Worm (Caenorhabditis elegans) whole organism, L4 larva: ENCODE results near the gene W08F4.5.

Experiments
- D1046.2 ChIP-seq: fragments of 200-800 bp; sonication (Bioruptor generic); IDR thresholded peaks from 2 replicates; pipeline ENCODE4 v1.3.6; 2022; ENCODE audit warnings: missing genetic modification characterization, missing compliant biosample characterization
- F10B5.3 ChIP-seq: sonication (generic microtip); optimal IDR thresholded peaks from 2 replicates; lab custom pipeline; 2016; ENCODE audit warnings: mild to moderate bottlenecking, missing genetic modification characterization, missing compliant biosample characterization
- F26F4.8 ChIP-seq: fragments of 200-800 bp; sonication (Bioruptor generic); conservative IDR thresholded peaks from 2 replicates; pipeline ENCODE4 v1.3.6; 2022; ENCODE audit warnings: missing genetic modification characterization, missing compliant biosample characterization
- F44E2.7 ChIP-seq: fragments of 200-800 bp; sonication (Bioruptor generic); IDR thresholded peaks from 2 replicates; pipeline ENCODE4 v2.1.2; 2022; ENCODE audit warnings: missing genetic modification characterization, missing compliant biosample characterization
- F49E8.2 ChIP-seq: sonication (generic microtip); optimal IDR thresholded peaks from 2 replicates; lab custom pipeline; 2016; ENCODE audit warnings: missing compliant biosample characterization, mild to moderate bottlenecking, missing genetic modification characterization, borderline replicate concordance
- R02D3.7 ChIP-seq: fragments of 150-350 bp; sonication (generic microtip); optimal IDR thresholded peaks from 3 replicates; lab custom pipeline; 2014; ENCODE audit warnings: missing biosample characterization, missing genetic modification characterization
- Y105C5A.15 ChIP-seq: fragments of 200-800 bp; sonication (Bioruptor generic); IDR thresholded peaks from 2 replicates; pipeline ENCODE4 v1.3.6; 2022; ENCODE audit warnings: missing genetic modification characterization, missing compliant biosample characterization
- Y5F2A.4 ChIP-seq: fragments of 200-800 bp; sonication (Bioruptor generic); optimal IDR thresholded peaks from 2 replicates; lab custom pipeline; 2018; ENCODE audit warnings: mild to moderate bottlenecking, missing genetic modification characterization, missing compliant biosample characterization
- ZK337.2 ChIP-seq: fragments of 200-800 bp; sonication (Bioruptor generic); IDR thresholded peaks from 2 replicates; pipeline ENCODE4 v1.3.6; 2022; ENCODE audit warnings: missing genetic modification reagents, missing genetic modification characterization, missing compliant biosample characterization
- ZK546.5 ChIP-seq, 2 experiments: sonication (generic microtip); optimal IDR thresholded peaks; 2 replicates each; lab custom pipeline; 2017; ENCODE audit warnings: missing biosample characterization in 2 of 2, missing genetic modification characterization in 2 of 2
- aha-1 ChIP-seq: fragments of 150-350 bp; peaks from one replicate; lab custom pipeline; 2014; ENCODE audit warnings: missing biosample characterization, missing genetic modification characterization
- ama-1 ChIP-seq: fragments of 150-350 bp; optimal IDR thresholded peaks from 2 replicates; lab custom pipeline; 2014; ENCODE audit warnings: inconsistent platforms, mixed read lengths
- attf-4 ChIP-seq: sonication (generic microtip); optimal IDR thresholded peaks from 3 replicates; lab custom pipeline; 2017; ENCODE audit warnings: missing biosample characterization, missing genetic modification characterization
- ceh-20 ChIP-seq: fragments of 200-800 bp; sonication (Bioruptor generic); IDR thresholded peaks from 2 replicates; pipeline ENCODE4 v1.3.6; 2022; ENCODE audit warnings: missing genetic modification reagents, missing genetic modification characterization, missing compliant biosample characterization
- ceh-62 ChIP-seq: sonication (generic microtip); optimal IDR thresholded peaks from 2 replicates; lab custom pipeline; 2017; ENCODE audit warnings: missing biosample characterization, missing genetic modification characterization
- ceh-82 ChIP-seq: sonication (generic microtip); optimal IDR thresholded peaks from 2 replicates; lab custom pipeline; 2017; ENCODE audit warnings: missing biosample characterization, missing genetic modification characterization
- cey-2 ChIP-seq: sonication (generic microtip); optimal IDR thresholded peaks from 3 replicates; lab custom pipeline; 2017; ENCODE audit warnings: missing genetic modification characterization, mild to moderate bottlenecking, missing compliant biosample characterization, antibody characterized with exemption, borderline replicate concordance; ENCODE audit not compliant: insufficient read depth
- ctbp-1 ChIP-seq: fragments of 200-800 bp; sonication (Bioruptor generic); IDR thresholded peaks from 2 replicates; pipeline ENCODE4 v1.3.6; 2022; ENCODE audit warnings: missing genetic modification reagents, missing genetic modification characterization, missing compliant biosample characterization
- daf-16 ChIP-seq, 3 experiments: sonication (generic microtip); optimal IDR thresholded peaks; 2 replicates each; lab custom pipeline; 2016 to 2017; ENCODE audit warnings: missing genetic modification characterization in 3 of 3, missing genetic modification reagents in 3 of 3, mild to moderate bottlenecking in 2 of 3, missing compliant biosample characterization in 2 of 3, missing biosample characterization in 1 of 3, moderate library complexity in 1 of 3
- daf-19 ChIP-seq: fragments of 200-800 bp; sonication (Bioruptor generic); conservative IDR thresholded peaks from 2 replicates; pipeline ENCODE4 v1.3.6; 2022; ENCODE audit warnings: missing genetic modification characterization, missing compliant biosample characterization
- dmd-9 ChIP-seq: fragments of 200-800 bp; sonication (Bioruptor generic); IDR thresholded peaks from 2 replicates; pipeline ENCODE4 v1.3.6; 2022; ENCODE audit warnings: missing genetic modification reagents, missing genetic modification characterization, missing compliant biosample characterization
- dpl-1 ChIP-seq: fragments of 150-350 bp; optimal IDR thresholded peaks from 2 replicates; lab custom pipeline; 2014; ENCODE audit warnings: missing biosample characterization, missing genetic modification reagents, missing genetic modification characterization
- egl-43 ChIP-seq: fragments of 200-800 bp; sonication (Bioruptor generic); IDR thresholded peaks from 2 replicates; pipeline ENCODE4 v1.3.6; 2022; ENCODE audit warnings: missing genetic modification reagents, missing genetic modification characterization, missing compliant biosample characterization
- fkh-10 ChIP-seq: fragments of 150-350 bp; optimal IDR thresholded peaks from 2 replicates; lab custom pipeline; 2014; ENCODE audit warnings: missing biosample characterization, missing genetic modification reagents, missing genetic modification characterization
- fos-1 ChIP-seq: fragments of 150-350 bp; optimal IDR thresholded peaks from 2 replicates; lab custom pipeline; 2014; ENCODE audit warnings: missing biosample characterization, missing genetic modification characterization
- hif-1 ChIP-seq, 2 experiments: sonication (generic microtip); optimal IDR thresholded peaks; 2 replicates each; lab custom pipeline; 2016 to 2017; ENCODE audit warnings: missing compliant biosample characterization in 2 of 2, missing genetic modification characterization in 2 of 2, missing genetic modification reagents in 2 of 2, missing genotype in 2 of 2, mild to moderate bottlenecking in 1 of 2
- hmg-1.1 ChIP-seq: fragments of 200-800 bp; sonication (Bioruptor generic); IDR thresholded peaks from 2 replicates; pipeline ENCODE4 v1.3.6; 2022; ENCODE audit warnings: missing genetic modification reagents, missing genetic modification characterization, missing compliant biosample characterization
- lim-7 ChIP-seq: fragments of 200-800 bp; sonication (Bioruptor generic); IDR thresholded peaks from 2 replicates; pipeline ENCODE4 v1.3.6; 2022; ENCODE audit warnings: missing genetic modification characterization, missing compliant biosample characterization
- lin-39 ChIP-seq: fragments of 150-350 bp; optimal IDR thresholded peaks from 2 replicates; lab custom pipeline; 2014; ENCODE audit warnings: missing biosample characterization, missing genetic modification reagents, missing genetic modification characterization
- lir-3 ChIP-seq: sonication (generic microtip); optimal IDR thresholded peaks from 2 replicates; lab custom pipeline; 2016; ENCODE audit warnings: mild to moderate bottlenecking, missing genetic modification characterization, missing compliant biosample characterization
- madf-9 ChIP-seq: fragments of 200-800 bp; sonication (Bioruptor generic); conservative IDR thresholded peaks from 2 replicates; pipeline ENCODE4 v1.3.6; 2022; ENCODE audit warnings: missing genetic modification reagents, missing genetic modification characterization, missing compliant biosample characterization
- mdl-1 ChIP-seq, 2 experiments: fragments of 150-350 bp in 1 of 2; sonication (generic microtip) in 1 of 2; optimal IDR thresholded peaks; 2 replicates each; lab custom pipeline; 2014 to 2017; ENCODE audit warnings: missing biosample characterization in 2 of 2, missing genetic modification characterization in 2 of 2
- mxl-2 ChIP-seq: fragments of 200-800 bp; sonication (Bioruptor generic); conservative IDR thresholded peaks from 2 replicates; pipeline ENCODE4 v1.3.6; 2022; ENCODE audit warnings: missing genetic modification reagents, missing genetic modification characterization, missing compliant biosample characterization
- nhr-10 ChIP-seq: fragments of 150-350 bp; optimal IDR thresholded peaks from 2 replicates; lab custom pipeline; 2014; ENCODE audit warnings: missing biosample characterization, missing genetic modification characterization
- nhr-237 ChIP-seq: sonication (generic microtip); optimal IDR thresholded peaks from 2 replicates; lab custom pipeline; 2017; ENCODE audit warnings: missing biosample characterization, missing genetic modification characterization
- nhr-28 ChIP-seq: fragments of 150-350 bp; optimal IDR thresholded peaks from 2 replicates; lab custom pipeline; 2014; ENCODE audit warnings: missing biosample characterization, missing genetic modification characterization
- nhr-48 ChIP-seq: sonication (generic microtip); optimal IDR thresholded peaks from 2 replicates; lab custom pipeline; 2016; ENCODE audit warnings: mild to moderate bottlenecking, missing genetic modification characterization, missing compliant biosample characterization
- nhr-6 ChIP-seq: fragments of 150-350 bp; optimal IDR thresholded peaks from 2 replicates; lab custom pipeline; 2014; ENCODE audit warnings: missing biosample characterization, missing genetic modification characterization
- pha-4 ChIP-seq, 2 experiments: fragments of 150-350 bp in 1 of 2; fragments of 200-800 bp in 1 of 2; sonication (Bioruptor generic) in 1 of 2; IDR thresholded peaks in 1 of 2; optimal IDR thresholded peaks in 1 of 2; 2 replicates each; pipeline versions ENCODE4 v1.3.6 to Lab custom; 2014 to 2022; ENCODE audit warnings: missing genetic modification characterization in 2 of 2, missing genetic modification reagents in 2 of 2, missing biosample characterization in 1 of 2, missing compliant biosample characterization in 1 of 2
- pqm-1 ChIP-seq: sonication (generic microtip); optimal IDR thresholded peaks from 2 replicates; lab custom pipeline; 2017; ENCODE audit warnings: missing biosample characterization, missing genetic modification characterization
- snpc-1.2 ChIP-seq: fragments of 200-800 bp; sonication (Bioruptor generic); IDR thresholded peaks from 2 replicates; pipeline ENCODE4 v1.3.6; 2022; ENCODE audit warnings: missing genetic modification reagents, missing genetic modification characterization, missing compliant biosample characterization
- snpc-4 ChIP-seq: fragments of 150-350 bp; optimal IDR thresholded peaks from 2 replicates; lab custom pipeline; 2014; ENCODE audit warnings: missing biosample characterization, missing genetic modification characterization
- spr-3 ChIP-seq: fragments of 200-800 bp; sonication (Bioruptor generic); optimal IDR thresholded peaks from 2 replicates; lab custom pipeline; 2018; ENCODE audit warnings: mild to moderate bottlenecking, missing genetic modification characterization, missing compliant biosample characterization
- unc-130 ChIP-seq: sonication (generic microtip); optimal IDR thresholded peaks from 2 replicates; lab custom pipeline; 2016; ENCODE audit warnings: missing genetic modification reagents, missing genetic modification characterization, missing compliant biosample characterization
- unc-62 ChIP-seq, 3 experiments: fragments of 150-350 bp in 1 of 3; sonication (generic microtip); optimal IDR thresholded peaks in 2 of 3; peaks in 1 of 3; 1 replicate in 1 of 3; 2 replicates in 2 of 3; lab custom pipeline; 2014 to 2017; ENCODE audit warnings: missing biosample characterization in 3 of 3, missing genetic modification characterization in 3 of 3, missing genetic modification reagents in 3 of 3, missing genotype in 1 of 3
- vab-7 ChIP-seq: fragments of 200-800 bp; sonication (Bioruptor generic); IDR thresholded peaks from 2 replicates; pipeline ENCODE4 v1.3.6; 2022; ENCODE audit warnings: missing genetic modification reagents, missing genetic modification characterization, missing compliant biosample characterization
- zag-1 ChIP-seq: fragments of 150-350 bp; optimal IDR thresholded peaks from 2 replicates; lab custom pipeline; 2014; ENCODE audit warnings: missing biosample characterization, missing genetic modification characterization
- zip-11 ChIP-seq: fragments of 200-800 bp; sonication (Bioruptor generic); IDR thresholded peaks from 2 replicates; pipeline ENCODE4 v1.3.6; 2022; ENCODE audit warnings: missing genetic modification characterization, missing compliant biosample characterization
- zip-2 ChIP-seq: fragments of 150-350 bp; optimal IDR thresholded peaks from 2 replicates; lab custom pipeline; 2014; ENCODE audit warnings: missing biosample characterization, missing genetic modification characterization

W08F4.5 gene

DNA sequence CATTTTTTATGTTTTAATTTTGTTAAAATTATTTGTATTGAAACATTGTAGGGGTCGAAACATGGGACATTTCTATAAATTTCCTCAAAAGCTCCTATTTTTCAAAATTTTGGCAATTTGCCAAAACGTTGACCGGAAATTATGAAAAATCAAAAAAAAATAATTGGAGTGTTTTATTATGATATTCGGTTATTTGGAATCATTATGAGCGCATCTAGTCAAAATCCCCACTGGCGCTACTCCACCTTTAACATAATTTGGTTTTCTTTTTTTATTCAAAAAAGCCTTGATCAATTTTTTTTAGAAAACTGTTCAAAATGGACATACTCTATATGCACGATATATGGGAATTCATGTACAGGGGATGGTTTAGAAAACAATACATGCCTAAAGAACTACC lies 36.6 kb upstream of the W08F4.5 start, which contains the start of gene W04H10.2:
W04H10.2 (plus strand) TSS at position 301 of the 400 bp plus-strand sequence.
- TF ChIP-seq cey-2 (tag; lab: Kevin White, UChicago) (no peak), vab-7 (GFP tag; lab: Robert Waterston, UW) (no peak), F49E8.2 (tag; lab: Kevin White, UChicago) (no peak)

DNA sequence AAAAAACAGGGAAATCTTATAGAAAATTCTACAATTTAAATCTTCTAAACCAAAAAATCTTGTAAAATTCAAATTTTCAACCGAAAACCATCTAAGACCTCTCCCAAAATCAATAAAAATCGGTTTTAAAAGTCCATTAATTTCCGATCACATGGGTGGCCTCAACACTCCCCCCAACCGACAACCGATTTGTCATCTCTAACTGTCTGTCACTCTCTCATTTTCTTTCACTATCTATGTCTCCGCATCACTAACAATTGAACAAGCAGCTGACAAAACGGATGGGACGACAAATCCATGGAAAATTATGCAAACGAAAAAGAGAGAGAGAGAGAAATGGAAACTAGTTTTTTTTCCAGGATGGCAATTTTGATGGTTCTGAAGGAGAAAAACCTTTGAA lies 34.3 kb upstream of the W08F4.5 start:
- TF ChIP-seq lin-39 (no peak), F44E2.7 (GFP tag; lab: Robert Waterston, UW) (no peak), fos-1 (tag; lab: Kevin White, UChicago) (no peak), mdl-1 (tag; optimal IDR thresholded peaks at IDR 0.05; lab: Kevin White, UChicago) (peak in 1 of 2 experiments; percentile 80), ceh-82 (tag; lab: Kevin White, UChicago) (no peak), Y105C5A.15 (GFP tag; lab: Robert Waterston, UW) (no peak), fkh-10 (GFP tag; lab: Kevin White, UChicago) (no peak), ceh-20 (GFP tag; lab: Robert Waterston, UW) (no peak), unc-62 (GFP tag; optimal IDR thresholded peaks at IDR 0.05 in 1 of 2; lab: Kevin White, UChicago) (peak in 1 of 2 experiments; percentile 96), unc-62 (tag; optimal IDR thresholded peaks at IDR 0.05; lab: Kevin White, UChicago) (no peak), aha-1 (tag; lab: Kevin White, UChicago) (peak; percentile 89), ctbp-1 (GFP tag; lab: Robert Waterston, UW) (no peak), zip-2 (tag; lab: Kevin White, UChicago) (no peak), D1046.2 (GFP tag; lab: Robert Waterston, UW) (no peak), attf-4 (no peak), hif-1 (tag; optimal IDR thresholded peaks at IDR 0.05; lab: Kevin White, UChicago) (no peak), nhr-237 (tag; lab: Kevin White, UChicago) (no peak), egl-43 (GFP tag; lab: Robert Waterston, UW) (no peak), ceh-62 (tag; lab: Kevin White, UChicago) (no peak), ZK546.5 (tag; optimal IDR thresholded peaks at IDR 0.05; lab: Kevin White, UChicago) (no peak), spr-3 (GFP tag; lab: Kevin White, UChicago) (no peak), nhr-10 (no peak), nhr-28 (tag; lab: Kevin White, UChicago) (peak; percentile 61), pha-4 (GFP tag; IDR thresholded peaks at IDR 0.05; lab: Robert Waterston, UW) (no peak), pha-4 (tag; optimal IDR thresholded peaks at IDR 0.05; lab: Kevin White, UChicago) (no peak), daf-16 (GFP tag; optimal IDR thresholded peaks at IDR 0.05; lab: Kevin White, UChicago) (no peak), daf-16 (tag; optimal IDR thresholded peaks at IDR 0.05; lab: Kevin White, UChicago) (no peak), zag-1 (tag; lab: Kevin White, UChicago) (no peak), madf-9 (GFP tag; lab: Robert Waterston, UW) (no peak), ama-1 (lab: Kevin White, UChicago) (no peak), snpc-1.2 (GFP tag; lab: Robert Waterston, UW) (no peak), dpl-1 (GFP tag; lab: Kevin White, UChicago) (peak; percentile 19), nhr-48 (tag; lab: Kevin White, UChicago) (no peak), cey-2 (tag; lab: Kevin White, UChicago) (no peak), ZK337.2 (GFP tag; lab: Robert Waterston, UW) (no peak), F10B5.3 (tag; lab: Kevin White, UChicago) (no peak), pqm-1 (tag; lab: Kevin White, UChicago) (no peak), daf-19 (GFP tag; lab: Robert Waterston, UW) (no peak), zip-11 (GFP tag; lab: Robert Waterston, UW) (no peak), dmd-9 (GFP tag; lab: Robert Waterston, UW) (no peak), snpc-4 (tag; lab: Kevin White, UChicago) (no peak), lir-3 (tag; lab: Kevin White, UChicago) (no peak), hmg-1.1 (GFP tag; lab: Robert Waterston, UW) (no peak), unc-130 (GFP tag; lab: Kevin White, UChicago) (no peak), F26F4.8 (GFP tag; lab: Robert Waterston, UW) (no peak), Y5F2A.4 (GFP tag; lab: Kevin White, UChicago) (no peak), R02D3.7 (tag; lab: Kevin White, UChicago) (no peak), nhr-6 (tag; lab: Kevin White, UChicago) (no peak), lim-7 (GFP tag; lab: Robert Waterston, UW) (no peak), mxl-2 (GFP tag; lab: Robert Waterston, UW) (no peak)
